Worm (Caenorhabditis elegans) whole organism, L1 larva: ENCODE data around the gene str-264.

Source experiments
- C04F5.9 ChIP-seq: sonication (generic microtip); optimal IDR thresholded peaks from 2 replicates; lab custom pipeline; 2016; ENCODE audit warnings: missing genetic modification characterization, missing compliant biosample characterization
- C34B4.2 ChIP-seq: sonication (generic microtip); optimal IDR thresholded peaks from 2 replicates; lab custom pipeline; 2017; ENCODE audit warnings: mild to moderate bottlenecking, missing genetic modification characterization, missing compliant biosample characterization
- aha-1 ChIP-seq: fragments of 150-350 bp; optimal IDR thresholded peaks from 2 replicates; lab custom pipeline; 2014; ENCODE audit warnings: missing biosample characterization, missing genetic modification characterization
- alr-1 ChIP-seq: fragments of 200-800 bp; sonication (Bioruptor generic); optimal IDR thresholded peaks from 2 replicates; lab custom pipeline; 2018; ENCODE audit warnings: borderline replicate concordance, mild to moderate bottlenecking, missing genetic modification characterization, missing compliant biosample characterization
- aly-2 ChIP-seq: fragments of 150-350 bp; optimal IDR thresholded peaks from 2 replicates; lab custom pipeline; 2014; ENCODE audit warnings: missing biosample characterization, missing genetic modification characterization
- ceh-63 ChIP-seq: fragments of 200-800 bp; sonication (Bioruptor generic); optimal IDR thresholded peaks from 2 replicates; lab custom pipeline; 2018; ENCODE audit warnings: mild to moderate bottlenecking, missing genetic modification characterization, missing compliant biosample characterization
- ceh-82 ChIP-seq, 3 experiments: fragments of 150-350 bp in 1 of 3; sonication (generic microtip) in 2 of 3; optimal IDR thresholded peaks; 2 replicates each; lab custom pipeline; 2014 to 2017; ENCODE audit warnings: missing biosample characterization in 3 of 3, missing genetic modification characterization in 3 of 3
- ceh-88 ChIP-seq: fragments of 200-800 bp; sonication (Bioruptor generic); IDR thresholded peaks from 2 replicates; pipeline ENCODE4 v1.3.6; 2022; ENCODE audit warnings: missing genetic modification characterization, missing compliant biosample characterization
- dpl-1 ChIP-seq, 3 experiments: fragments of 150-350 bp in 2 of 3; sonication (generic microtip) in 1 of 3; optimal IDR thresholded peaks; 2 replicates each; lab custom pipeline; 2014 to 2017; ENCODE audit warnings: missing biosample characterization in 3 of 3, missing genetic modification characterization in 3 of 3, missing genetic modification reagents in 3 of 3
- efl-3 ChIP-seq: fragments of 200-800 bp; sonication (Bioruptor generic); optimal IDR thresholded peaks from 2 replicates; lab custom pipeline; 2018; ENCODE audit warnings: mild to moderate bottlenecking, missing genetic modification characterization, missing compliant biosample characterization
- egl-27 ChIP-seq, 2 experiments: fragments of 150-350 bp in 1 of 2; sonication (generic microtip); optimal IDR thresholded peaks; 3 replicates each; lab custom pipeline; 2017 to 2018; ENCODE audit warnings: missing biosample characterization in 2 of 2, missing genetic modification characterization in 2 of 2, missing genetic modification reagents in 2 of 2
- elt-2 ChIP-seq: sonication (generic microtip); optimal IDR thresholded peaks from 2 replicates; lab custom pipeline; 2016; ENCODE audit warnings: missing genetic modification characterization, mild to moderate bottlenecking, inconsistent platforms, missing compliant biosample characterization, missing genetic modification reagents
- ets-5 ChIP-seq: fragments of 200-800 bp; sonication (Bioruptor generic); IDR thresholded peaks from 2 replicates; pipeline ENCODE4 v1.3.6; 2022; ENCODE audit warnings: missing genetic modification characterization, missing compliant biosample characterization
- fkh-10 ChIP-seq: sonication (generic microtip); optimal IDR thresholded peaks from 2 replicates; lab custom pipeline; 2017; ENCODE audit warnings: missing biosample characterization, missing genetic modification reagents, missing genetic modification characterization
- fkh-4 ChIP-seq: sonication (generic microtip); optimal IDR thresholded peaks from 2 replicates; lab custom pipeline; 2016; ENCODE audit warnings: missing compliant biosample characterization, missing genetic modification characterization, borderline replicate concordance
- fkh-8 ChIP-seq: sonication (generic microtip); optimal IDR thresholded peaks from 2 replicates; lab custom pipeline; 2016; ENCODE audit warnings: mild to moderate bottlenecking, missing genetic modification characterization, missing compliant biosample characterization
- fos-1 ChIP-seq: fragments of 150-350 bp; optimal IDR thresholded peaks from 2 replicates; lab custom pipeline; 2014; ENCODE audit warnings: missing biosample characterization, missing genetic modification characterization
- grh-1 ChIP-seq: fragments of 200-800 bp; sonication (Bioruptor generic); IDR thresholded peaks from 2 replicates; pipeline ENCODE4 v1.3.6; 2022; ENCODE audit warnings: missing genetic modification reagents, missing genetic modification characterization, missing compliant biosample characterization
- hlh-17 ChIP-seq: fragments of 200-800 bp; sonication (Bioruptor generic); optimal IDR thresholded peaks from 2 replicates; lab custom pipeline; 2018; ENCODE audit warnings: missing genetic modification characterization, mild to moderate bottlenecking, missing compliant biosample characterization, moderate library complexity, borderline replicate concordance
- hlh-4 ChIP-seq: sonication (generic microtip); optimal IDR thresholded peaks from 2 replicates; lab custom pipeline; 2016; ENCODE audit warnings: mild to moderate bottlenecking, missing genetic modification characterization, missing compliant biosample characterization
- irx-1 ChIP-seq: sonication (generic microtip); optimal IDR thresholded peaks from 2 replicates; lab custom pipeline; 2016; ENCODE audit warnings: missing genetic modification characterization, missing compliant biosample characterization
- lin-14 ChIP-seq: fragments of 200-800 bp; sonication (Bioruptor generic); optimal IDR thresholded peaks from 2 replicates; lab custom pipeline; 2018; ENCODE audit warnings: mild to moderate bottlenecking, missing genetic modification characterization, moderate library complexity, missing compliant biosample characterization
- lin-15B ChIP-seq: fragments of 150-350 bp; sonication (generic microtip); optimal IDR thresholded peaks from 3 replicates; lab custom pipeline; 2014; ENCODE audit warnings: missing biosample characterization, missing genetic modification characterization
- lin-35 ChIP-seq, 2 experiments: fragments of 150-350 bp; optimal IDR thresholded peaks; 2 replicates each; lab custom pipeline; 2014; ENCODE audit warnings: missing biosample characterization in 2 of 2, missing genetic modification characterization in 2 of 2, missing genetic modification reagents in 2 of 2
- lir-3 ChIP-seq: sonication (generic microtip); optimal IDR thresholded peaks from 2 replicates; lab custom pipeline; 2016; ENCODE audit warnings: mild to moderate bottlenecking, missing genetic modification characterization, moderate library complexity, missing compliant biosample characterization; ENCODE audit not compliant: poor library complexity
- lsy-2 ChIP-seq, 2 experiments: fragments of 150-350 bp; optimal IDR thresholded peaks; 2 replicates each; lab custom pipeline; 2014; ENCODE audit warnings: missing biosample characterization in 2 of 2, missing genetic modification characterization in 2 of 2
- mab-9 ChIP-seq: fragments of 200-800 bp; sonication (Bioruptor generic); IDR thresholded peaks from 2 replicates; pipeline ENCODE4 v1.3.6; 2022; ENCODE audit warnings: missing genetic modification reagents, missing genetic modification characterization, missing compliant biosample characterization
- mdl-1 ChIP-seq, 2 experiments: fragments of 150-350 bp; optimal IDR thresholded peaks; 2 replicates each; lab custom pipeline; 2014 to 2017; ENCODE audit warnings: missing biosample characterization in 2 of 2, missing genetic modification characterization in 2 of 2, inconsistent platforms in 1 of 2
- mef-2 ChIP-seq: fragments of 150-350 bp; optimal IDR thresholded peaks from 2 replicates; lab custom pipeline; 2014; ENCODE audit warnings: missing biosample characterization, missing genetic modification characterization
- mep-1 ChIP-seq: fragments of 150-350 bp; optimal IDR thresholded peaks from 2 replicates; lab custom pipeline; 2014; ENCODE audit warnings: missing biosample characterization, missing genetic modification characterization
- nhr-12 ChIP-seq: sonication (generic microtip); optimal IDR thresholded peaks from 2 replicates; lab custom pipeline; 2017; ENCODE audit warnings: missing biosample characterization, missing genetic modification characterization
- nhr-20 ChIP-seq: sonication (generic microtip); optimal IDR thresholded peaks from 2 replicates; lab custom pipeline; 2016; ENCODE audit warnings: mild to moderate bottlenecking, missing genetic modification characterization, missing compliant biosample characterization
- nhr-28 ChIP-seq: fragments of 150-350 bp; optimal IDR thresholded peaks from 2 replicates; lab custom pipeline; 2014; ENCODE audit warnings: missing biosample characterization, missing genetic modification characterization
- nhr-76 ChIP-seq: sonication (generic microtip); optimal IDR thresholded peaks from 2 replicates; lab custom pipeline; 2017; ENCODE audit warnings: missing biosample characterization, missing genetic modification characterization
- nhr-84 ChIP-seq: sonication (generic microtip); optimal IDR thresholded peaks from 2 replicates; lab custom pipeline; 2017; ENCODE audit warnings: missing biosample characterization, missing genetic modification characterization
- nhr-85 ChIP-seq: sonication (generic microtip); peaks from one replicate; lab custom pipeline; 2016; ENCODE audit warnings: missing genetic modification characterization, inconsistent platforms, missing compliant biosample characterization
- nhr-90 ChIP-seq: sonication (generic microtip); optimal IDR thresholded peaks from 2 replicates; lab custom pipeline; 2016; ENCODE audit warnings: mild to moderate bottlenecking, missing genetic modification characterization, missing compliant biosample characterization; ENCODE audit not compliant: poor library complexity
- rnt-1 ChIP-seq: sonication (generic microtip); optimal IDR thresholded peaks from 2 replicates; lab custom pipeline; 2016; ENCODE audit warnings: mild to moderate bottlenecking, missing genetic modification characterization, moderate library complexity, missing compliant biosample characterization
- skn-1 ChIP-seq: fragments of 150-350 bp; optimal IDR thresholded peaks from 2 replicates; lab custom pipeline; 2014; ENCODE audit warnings: missing biosample characterization, missing genetic modification characterization
- sox-4 ChIP-seq: sonication (generic microtip); optimal IDR thresholded peaks from 2 replicates; lab custom pipeline; 2016; ENCODE audit warnings: missing genetic modification characterization, missing compliant biosample characterization
- sptf-1 ChIP-seq: fragments of 150-350 bp; optimal IDR thresholded peaks from 2 replicates; lab custom pipeline; 2014; ENCODE audit warnings: missing biosample characterization, missing genetic modification characterization
- swsn-7 ChIP-seq: sonication (generic microtip); optimal IDR thresholded peaks from 2 replicates; lab custom pipeline; 2016; ENCODE audit warnings: missing genetic modification characterization, missing compliant biosample characterization
- tlp-1 ChIP-seq: fragments of 150-350 bp; optimal IDR thresholded peaks from 2 replicates; lab custom pipeline; 2014; ENCODE audit warnings: missing biosample characterization, missing genetic modification characterization
- unc-30 ChIP-seq: sonication (generic microtip); optimal IDR thresholded peaks from 2 replicates; lab custom pipeline; 2017; ENCODE audit warnings: missing biosample characterization, missing genetic modification characterization
- unc-62 ChIP-seq: fragments of 150-350 bp; optimal IDR thresholded peaks from 2 replicates; lab custom pipeline; 2014; ENCODE audit warnings: missing biosample characterization, missing genetic modification reagents, missing genetic modification characterization
- unc-86 ChIP-seq: sonication (generic microtip); optimal IDR thresholded peaks from 2 replicates; lab custom pipeline; 2016; ENCODE audit warnings: missing genetic modification characterization, missing compliant biosample characterization
- zag-1 ChIP-seq: fragments of 150-350 bp; optimal IDR thresholded peaks from 2 replicates; lab custom pipeline; 2014; ENCODE audit warnings: missing biosample characterization, missing genetic modification characterization

Gene str-264

ce11 chrV:15512856-15513756 lies 20.7 kb upstream of the str-264 start:
- TF ChIP-seq ceh-63 (GFP tag; lab: Kevin White, UChicago) = no peak
- peak in 1 of 2 experiments; percentile 23 for TF ChIP-seq lsy-2 (tag; optimal IDR thresholded peaks at IDR 0.05; lab: Kevin White, UChicago)

- TF ChIP-seq hlh-17 (GFP tag; lab: Kevin White, UChicago) = no peak
- no peak for TF ChIP-seq nhr-12 (tag; lab: Kevin White, UChicago)
- no peak for TF ChIP-seq ets-5 (GFP tag; lab: Robert Waterston, UW)
- TF ChIP-seq mep-1 (tag; lab: Kevin White, UChicago) = peak; percentile 91
- TF ChIP-seq hlh-4 = no peak
- no peak for TF ChIP-seq lir-3 (tag; lab: Kevin White, UChicago)
- TF ChIP-seq nhr-85 (tag; lab: Kevin White, UChicago) = peak; percentile 91
- no peak for TF ChIP-seq C34B4.2 (tag; lab: Kevin White, UChicago)
- TF ChIP-seq mab-9 (GFP tag; lab: Robert Waterston, UW) = no peak
- TF ChIP-seq sptf-1 (tag; lab: Kevin White, UChicago) = no peak
- TF ChIP-seq alr-1 = no peak
- TF ChIP-seq egl-27 (tag; optimal IDR thresholded peaks at IDR 0.05; lab: Kevin White, UChicago) = no peak
- TF ChIP-seq zag-1 = no peak
- TF ChIP-seq mef-2 = no peak
- TF ChIP-seq ceh-82 (tag; optimal IDR thresholded peaks at IDR 0.05; lab: Kevin White, UChicago) = peak; percentile 82 to 92 (median 82)
- peak; percentile 64 for TF ChIP-seq grh-1 (GFP tag; lab: Robert Waterston, UW)
- TF ChIP-seq irx-1 = peak; percentile 77
- TF ChIP-seq elt-2 (tag; lab: Kevin White, UChicago) = peak; percentile 67
- TF ChIP-seq sox-4 = no peak
- peak; percentile 45 for TF ChIP-seq fkh-4 (tag; lab: Kevin White, UChicago)
- TF ChIP-seq tlp-1 (tag; lab: Kevin White, UChicago) = no peak
- TF ChIP-seq nhr-20 = peak; percentile 86
- TF ChIP-seq nhr-90 (tag; lab: Kevin White, UChicago) = peak; percentile 80
- peak; percentile 83 for TF ChIP-seq swsn-7 (tag; lab: Kevin White, UChicago)
- TF ChIP-seq lsy-2 (tag; optimal IDR thresholded peaks at IDR 0.05; lab: Kevin White, UChicago) = peak; percentile 99
- peak; percentile 35 for TF ChIP-seq fkh-10 (GFP tag; lab: Kevin White, UChicago)
- TF ChIP-seq aha-1 (tag; lab: Kevin White, UChicago) = peak; percentile 22
- TF ChIP-seq mdl-1 (tag; optimal IDR thresholded peaks at IDR 0.05; lab: Kevin White, UChicago) = peak in 1 of 2 experiments; percentile 66
- TF ChIP-seq efl-3 (GFP tag; lab: Kevin White, UChicago) = no peak
- TF ChIP-seq unc-62 (GFP tag; lab: Kevin White, UChicago) = no peak
- no peak for TF ChIP-seq ceh-88 (GFP tag; lab: Robert Waterston, UW)
- peak; percentile 68 for TF ChIP-seq fkh-8 (tag; lab: Kevin White, UChicago)
- no peak for TF ChIP-seq lin-15B
- TF ChIP-seq unc-30 (tag; lab: Kevin White, UChicago) = no peak
- no peak for TF ChIP-seq nhr-84 (tag; lab: Kevin White, UChicago)
- no peak for TF ChIP-seq nhr-28 (tag; lab: Kevin White, UChicago)
- peak; percentile 68 for TF ChIP-seq fos-1
- peak; percentile 78 for TF ChIP-seq unc-86 (tag; lab: Kevin White, UChicago)
- peak; percentile 80 for TF ChIP-seq lin-14 (GFP tag; lab: Kevin White, UChicago)
- peak; percentile 89 for TF ChIP-seq rnt-1 (tag; lab: Kevin White, UChicago)
- no peak for TF ChIP-seq nhr-76 (tag; lab: Kevin White, UChicago)
- TF ChIP-seq aly-2 = peak; percentile 66
- peak; percentile 83 to 89 for TF ChIP-seq lin-35 (GFP tag; optimal IDR thresholded peaks at IDR 0.05; lab: Kevin White, UChicago)
- TF ChIP-seq skn-1 (tag; lab: Kevin White, UChicago) = peak; percentile 76
- no peak for TF ChIP-seq ceh-63 (GFP tag; lab: Kevin White, UChicago)
- peak; percentile 47 for TF ChIP-seq C04F5.9
- peak; percentile 73 to 84 (median 82) for TF ChIP-seq dpl-1 (GFP tag; optimal IDR thresholded peaks at IDR 0.05; lab: Kevin White, UChicago)
Measured at ce11 chrV:15511613-15512216, 19.3 kb upstream of the str-264 start, which contains the start of gene rpl-38. Gene rpl-38, plus strand, starts transcription at chrV:15512166.
